Worm (Caenorhabditis elegans): ENCODE measurements around the gene T05H4.4.

Gene T05H4.4

ce11 chrV:6487878-6488277 lies 49.2 kb downstream of the T05H4.4 start:
- TF ChIP-seq hnd-1 (tag; optimal IDR thresholded peaks at IDR 0.05): no peak
- no peak for TF ChIP-seq ceh-36 (tag; optimal IDR thresholded peaks at IDR 0.05)
- TF ChIP-seq B0310.2 (tag; optimal IDR thresholded peaks at IDR 0.05): no peak
- TF ChIP-seq ceh-13 (GFP tag; optimal IDR thresholded peaks at IDR 0.05): no peak
- no peak for TF ChIP-seq hmbx-1 (tag; optimal IDR thresholded peaks at IDR 0.05)
- no peak for TF ChIP-seq scrt-1 (GFP tag; IDR thresholded peaks at IDR 0.05)
- TF ChIP-seq tbx-11 (GFP tag; IDR thresholded peaks at IDR 0.05): no peak
- TF ChIP-seq F13C5.2 (tag; optimal IDR thresholded peaks at IDR 0.05): no peak
- TF ChIP-seq tra-4 (tag; optimal IDR thresholded peaks at IDR 0.05): no peak
- TF ChIP-seq sea-1 (GFP tag; conservative IDR thresholded peaks at IDR 0.05): no peak
- TF ChIP-seq aly-1 (tag; optimal IDR thresholded peaks at IDR 0.05): no peak
- TF ChIP-seq hmg-4 (GFP tag; optimal IDR thresholded peaks at IDR 0.05): no peak
- no peak for TF ChIP-seq pes-1 (GFP tag; IDR thresholded peaks at IDR 0.05)

ce11 chrV:6488849-6489248 lies 50.1 kb downstream of the T05H4.4 start, which contains the start of gene lec-10:
TSS of gene lec-10 (minus strand) at chrV:6489120.
- TF ChIP-seq ceh-13 (GFP tag; optimal IDR thresholded peaks at IDR 0.05) (no peak), flt-1 (GFP tag; IDR thresholded peaks at IDR 0.05) (no peak), sea-1 (GFP tag; conservative IDR thresholded peaks at IDR 0.05) (no peak), pes-1 (GFP tag; IDR thresholded peaks at IDR 0.05) (no peak), scrt-1 (GFP tag; IDR thresholded peaks at IDR 0.05) (no peak), hnd-1 (tag; optimal IDR thresholded peaks at IDR 0.05) (no peak), hmg-4 (GFP tag; optimal IDR thresholded peaks at IDR 0.05) (no peak), ama-1 (optimal IDR thresholded peaks at IDR 0.05) (no peak), tbx-11 (GFP tag; IDR thresholded peaks at IDR 0.05) (no peak), aly-1 (tag; optimal IDR thresholded peaks at IDR 0.05) (no peak), ets-7 (tag; optimal IDR thresholded peaks at IDR 0.05) (no peak), F13C5.2 (tag; optimal IDR thresholded peaks at IDR 0.05) (no peak), hmbx-1 (tag; optimal IDR thresholded peaks at IDR 0.05) (no peak), tra-4 (tag; optimal IDR thresholded peaks at IDR 0.05) (no peak), B0310.2 (tag; optimal IDR thresholded peaks at IDR 0.05) (no peak), ceh-36 (tag; optimal IDR thresholded peaks at IDR 0.05) (no peak), tbx-37 (GFP tag; conservative IDR thresholded peaks at IDR 0.05) (no peak)

Measured in whole organism, early embryonic.